Fruit fly (Drosophila melanogaster): ENCODE measurements around the gene Rcd-1.

dm6 chrX:19663859-19664728, 25.5 kb downstream of the Rcd-1 start, which contains the start of the genes CG14223 and Ssu72:
- TF ChIP-seq EcR (GFP tag; optimal IDR thresholded peaks at IDR 0.05) = no peak
- no peak for TF ChIP-seq usp (GFP tag; optimal IDR thresholded peaks at IDR 0.05)
- TF ChIP-seq psq (optimal IDR thresholded peaks at IDR 0.05) = no peak

Measured in whole organism.